Fruit fly (Drosophila melanogaster) whole organism, embryonic: ENCODE results near the gene CG43845.

Experiments used
- Awh ChIP-seq: fragments of 200-800 bp; sonication (Bioruptor generic); IDR thresholded peaks from 2 replicates; pipeline ENCODE4, ENCODE4 v1.3.6; 2022; ENCODE audit warnings: missing biosample characterization, missing genetic modification characterization
- CG11696 ChIP-seq: fragments of 200-800 bp; sonication (Bioruptor generic); IDR thresholded peaks from 2 replicates; pipeline ENCODE4 v1.3.6; 2022; ENCODE audit warnings: missing biosample characterization, missing genetic modification characterization
- CG12104 ChIP-seq: fragments of 200-800 bp; sonication (Bioruptor generic); optimal IDR thresholded peaks from 3 replicates; lab custom pipeline; 2016; ENCODE audit warnings: missing biosample characterization, missing genetic modification characterization
- CG12744 ChIP-seq: fragments of 200-800 bp; sonication (Bioruptor generic); optimal IDR thresholded peaks from 2 replicates; lab custom pipeline; 2016; ENCODE audit warnings: missing biosample characterization, missing genetic modification characterization
- CG17359 ChIP-seq: fragments of 200-800 bp; sonication (Bioruptor generic); optimal IDR thresholded peaks from 3 replicates; lab custom pipeline; 2018; ENCODE audit warnings: missing biosample characterization, mild to moderate bottlenecking, missing genetic modification characterization, moderate library complexity
- CG1832 ChIP-seq: fragments of 200-800 bp; sonication (Bioruptor generic); optimal IDR thresholded peaks from 2 replicates; lab custom pipeline; 2017; ENCODE audit warnings: missing biosample characterization, mild to moderate bottlenecking, missing genetic modification characterization, inconsistent platforms
- CG2875 ChIP-seq: fragments of 200-800 bp; sonication (Bioruptor generic); optimal IDR thresholded peaks from 2 replicates; lab custom pipeline; 2017; ENCODE audit warnings: missing biosample characterization, mild to moderate bottlenecking, missing genetic modification characterization, missing genetic modification reagents
- CG30403 ChIP-seq: fragments of 200-800 bp; sonication (Bioruptor generic); optimal IDR thresholded peaks from 3 replicates; lab custom pipeline; 2016; ENCODE audit warnings: missing biosample characterization, missing genetic modification characterization
- CG30431 ChIP-seq: fragments of 200-800 bp; sonication (Bioruptor generic); optimal IDR thresholded peaks from 2 replicates; lab custom pipeline; 2017; ENCODE audit warnings: missing biosample characterization, missing genetic modification characterization
- CG34376 ChIP-seq: fragments of 200-800 bp; sonication (Bioruptor generic); optimal IDR thresholded peaks from 2 replicates; lab custom pipeline; 2018; ENCODE audit warnings: missing biosample characterization, mild to moderate bottlenecking, missing genetic modification characterization
- CG42726 ChIP-seq: fragments of 200-800 bp; sonication (Bioruptor generic); IDR thresholded peaks from 2 replicates; pipeline ENCODE4 v1.3.6; 2022; ENCODE audit warnings: missing biosample characterization, missing genetic modification characterization; ENCODE audit not compliant: partially characterized antibody
- CG6765 ChIP-seq: fragments of 200-800 bp; sonication (Bioruptor generic); optimal IDR thresholded peaks from 3 replicates; lab custom pipeline; 2017; ENCODE audit warnings: missing biosample characterization, mild to moderate bottlenecking, missing genetic modification characterization
- CG8359 ChIP-seq: fragments of 200-800 bp; sonication (Bioruptor generic); optimal IDR thresholded peaks from 2 replicates; lab custom pipeline; 2017; ENCODE audit warnings: missing biosample characterization, mild to moderate bottlenecking, missing genetic modification characterization, borderline replicate concordance
- CG8924 ChIP-seq: fragments of 200-800 bp; optimal IDR thresholded peaks from 3 replicates; lab custom pipeline; 2019; ENCODE audit warnings: missing biosample characterization, mild to moderate bottlenecking, missing genetic modification characterization, moderate library complexity
- CG8944 ChIP-seq: fragments of 200-800 bp; sonication (Bioruptor generic); optimal IDR thresholded peaks from 3 replicates; lab custom pipeline; 2016; ENCODE audit warnings: missing biosample characterization, missing genetic modification characterization
- CG9727 ChIP-seq: fragments of 200-800 bp; sonication (Bioruptor generic); optimal IDR thresholded peaks from 3 replicates; lab custom pipeline; 2017; ENCODE audit warnings: missing biosample characterization, mild to moderate bottlenecking, missing genetic modification characterization
- CTCF ChIP-seq: fragments of 200-800 bp; sonication (Bioruptor generic); optimal IDR thresholded peaks from 2 replicates; lab custom pipeline; 2017; ENCODE audit warnings: missing biosample characterization, mild to moderate bottlenecking, missing genetic modification characterization, moderate library complexity
- Eip74EF ChIP-seq, 2 experiments: fragments of 200-800 bp in 1 of 2; fragments of >200 bp in 1 of 2; sonication (Bioruptor generic) in 1 of 2; optimal IDR thresholded peaks; 2 replicates each; lab custom pipeline; 2017 to 2019; ENCODE audit warnings: missing biosample characterization in 2 of 2, missing genetic modification characterization in 2 of 2, mild to moderate bottlenecking in 1 of 2, moderate library complexity in 1 of 2
- Ets65A ChIP-seq: fragments of 200-800 bp; sonication (Bioruptor generic); peaks from one replicate; lab custom pipeline; 2016; ENCODE audit warnings: missing biosample characterization, missing genetic modification characterization
- HHEX ChIP-seq: fragments of 200-800 bp; sonication (Bioruptor generic); optimal IDR thresholded peaks from 3 replicates; lab custom pipeline; 2017; ENCODE audit warnings: missing biosample characterization, mild to moderate bottlenecking, missing genetic modification characterization, missing genetic modification reagents
- Hsf ChIP-seq: fragments of 200-800 bp; sonication (Bioruptor generic); optimal IDR thresholded peaks from 3 replicates; lab custom pipeline; 2016; ENCODE audit warnings: missing biosample characterization, missing genetic modification characterization
- Lhr ChIP-seq: fragments of 200-800 bp; sonication (Bioruptor generic); optimal IDR thresholded peaks from 3 replicates; lab custom pipeline; 2017; ENCODE audit warnings: mild to moderate bottlenecking, missing biosample characterization, missing genetic modification reagents, missing genetic modification characterization
- Max ChIP-seq: fragments of 200-800 bp; sonication (Bioruptor generic); optimal IDR thresholded peaks from 2 replicates; lab custom pipeline; 2016; ENCODE audit warnings: missing biosample characterization, mild to moderate bottlenecking, missing genetic modification characterization
- NC2β ChIP-seq: fragments of 200-800 bp; sonication (Bioruptor generic); optimal IDR thresholded peaks from 2 replicates; lab custom pipeline; 2016; ENCODE audit warnings: missing biosample characterization, missing genetic modification characterization
- Stat92E ChIP-seq, 3 experiments: fragments of >200 bp in 2 of 3; fragments of 200-800 bp in 1 of 3; sonication (Bioruptor generic) in 1 of 3; optimal IDR thresholded peaks; 2 replicates each; lab custom pipeline; 2017 to 2019; ENCODE audit warnings: missing biosample characterization in 3 of 3, missing genetic modification characterization in 3 of 3, mild to moderate bottlenecking in 1 of 3, moderate library complexity in 1 of 3
- Tbp ChIP-seq: fragments of >200 bp; optimal IDR thresholded peaks from 2 replicates; lab custom pipeline; 2018; ENCODE audit warnings: missing biosample characterization, missing genetic modification characterization
- al ChIP-seq: fragments of 200-800 bp; sonication (Bioruptor generic); IDR thresholded peaks from 2 replicates; pipeline ENCODE4 v1.3.6; 2022; ENCODE audit warnings: missing biosample characterization, missing genetic modification characterization
- amos ChIP-seq: fragments of 200-800 bp; sonication (Bioruptor generic); IDR thresholded peaks from 2 replicates; pipeline ENCODE4 v1.3.6; 2022; ENCODE audit warnings: missing biosample characterization, missing genetic modification characterization; ENCODE audit not compliant: partially characterized antibody
- ash1 ChIP-seq: fragments of 200-800 bp; sonication (Bioruptor generic); optimal IDR thresholded peaks from 2 replicates; lab custom pipeline; 2018; ENCODE audit warnings: missing biosample characterization, mild to moderate bottlenecking, missing genetic modification characterization
- az2 ChIP-seq: fragments of 200-800 bp; sonication (Bioruptor generic); optimal IDR thresholded peaks from 3 replicates; lab custom pipeline; 2016; ENCODE audit warnings: missing biosample characterization, missing genetic modification characterization
- bsh ChIP-seq, 2 experiments: fragments of 200-800 bp; sonication (Bioruptor generic); optimal IDR thresholded peaks; 2 replicates each; lab custom pipeline; 2017 to 2018; ENCODE audit warnings: mild to moderate bottlenecking in 2 of 2, missing biosample characterization in 2 of 2, missing genetic modification characterization in 2 of 2, moderate library complexity in 1 of 2
- chm ChIP-seq: fragments of 200-800 bp; sonication (Bioruptor generic); IDR thresholded peaks from 2 replicates; pipeline ENCODE4 v1.3.6; 2022; ENCODE audit warnings: missing biosample characterization, missing genetic modification characterization
- dmrt99B ChIP-seq: fragments of 200-800 bp; sonication (Bioruptor generic); optimal IDR thresholded peaks from 2 replicates; lab custom pipeline; 2018; ENCODE audit warnings: missing biosample characterization, mild to moderate bottlenecking, missing genetic modification characterization, moderate library complexity
- ewg ChIP-seq: fragments of 200-800 bp; sonication (Bioruptor generic); optimal IDR thresholded peaks from 3 replicates; lab custom pipeline; 2017; ENCODE audit warnings: mild to moderate bottlenecking, missing biosample characterization, missing genetic modification reagents, missing genetic modification characterization
- eyg ChIP-seq: fragments of 200-800 bp; sonication (Bioruptor generic); optimal IDR thresholded peaks from 3 replicates; lab custom pipeline; 2016; ENCODE audit warnings: missing biosample characterization, missing genetic modification characterization
- h ChIP-seq: fragments of >200 bp; optimal IDR thresholded peaks from 2 replicates; lab custom pipeline; 2017
- hkb ChIP-seq, 2 experiments: fragments of 200-800 bp in 1 of 2; fragments of >200 bp in 1 of 2; sonication (Bioruptor generic) in 1 of 2; IDR thresholded peaks in 1 of 2; optimal IDR thresholded peaks in 1 of 2; 2 replicates each; pipeline versions ENCODE4 v1.3.6 to Lab custom; 2017 to 2022; ENCODE audit warnings: missing biosample characterization in 1 of 2, missing genetic modification characterization in 1 of 2
- insv ChIP-seq, 2 experiments: fragments of 200-800 bp; sonication (Bioruptor generic); optimal IDR thresholded peaks; 3 replicates each; lab custom pipeline; 2016 to 2018; ENCODE audit warnings: missing biosample characterization in 2 of 2, missing genetic modification characterization in 2 of 2
- onecut ChIP-seq: fragments of 200-800 bp; sonication (Bioruptor generic); IDR thresholded peaks from 2 replicates; pipeline ENCODE4 v1.3.6; 2022; ENCODE audit warnings: missing biosample characterization, missing genetic modification characterization
- run ChIP-seq: fragments of 200-800 bp; sonication (Bioruptor generic); optimal IDR thresholded peaks from 3 replicates; lab custom pipeline; 2018; ENCODE audit warnings: missing biosample characterization, mild to moderate bottlenecking, missing genetic modification characterization
- slou ChIP-seq: fragments of 200-800 bp; sonication (Bioruptor generic); optimal IDR thresholded peaks from 3 replicates; lab custom pipeline; 2016; ENCODE audit warnings: missing biosample characterization, missing genetic modification characterization
- sna ChIP-seq: fragments of 200-800 bp; sonication (Bioruptor generic); IDR thresholded peaks from 2 replicates; pipeline ENCODE4 v1.3.6; 2022; ENCODE audit warnings: missing biosample characterization, missing genetic modification characterization; ENCODE audit not compliant: partially characterized antibody
- so ChIP-seq: fragments of 200-800 bp; sonication (Bioruptor generic); IDR thresholded peaks from 3 replicates; pipeline ENCODE4 v1.3.6; 2022; ENCODE audit warnings: missing biosample characterization, missing genetic modification characterization
- ssp ChIP-seq: fragments of 200-800 bp; sonication (Bioruptor generic); IDR thresholded peaks from 2 replicates; pipeline ENCODE4 v1.3.6; 2022; ENCODE audit warnings: missing biosample characterization, missing genetic modification characterization
- sug ChIP-seq: fragments of 200-800 bp; optimal IDR thresholded peaks from 2 replicates; lab custom pipeline; 2019; ENCODE audit warnings: missing biosample characterization, mild to moderate bottlenecking, missing genetic modification characterization, moderate library complexity
- tap ChIP-seq: fragments of 200-800 bp; optimal IDR thresholded peaks from 3 replicates; lab custom pipeline; 2019; ENCODE audit warnings: missing biosample characterization, mild to moderate bottlenecking, missing genetic modification characterization, moderate library complexity
- ttk ChIP-seq: fragments of 200-800 bp; sonication (Bioruptor generic); IDR thresholded peaks from 2 replicates; pipeline ENCODE4 v2.1.2; 2022; ENCODE audit warnings: missing biosample characterization, missing genetic modification characterization
- tup ChIP-seq: fragments of 200-800 bp; sonication (Bioruptor generic); optimal IDR thresholded peaks from 2 replicates; lab custom pipeline; 2016; ENCODE audit warnings: missing biosample characterization, mild to moderate bottlenecking, missing genetic modification characterization, moderate library complexity

Gene CG43845

dm6 chr3R:5483488-5484109, 39.3 kb downstream of the CG43845 start, which contains the start of gene ksr (continued):
- TF ChIP-seq insv (GFP tag; optimal IDR thresholded peaks at IDR 0.05; lab: Kevin White, UChicago), result no peak
- TF ChIP-seq al (GFP tag; lab: Robert Waterston, UW), result no peak
- no peak for TF ChIP-seq ttk
- no peak for TF ChIP-seq so (GFP tag; lab: Robert Waterston, UW)
- TF ChIP-seq az2 (GFP tag; lab: Kevin White, UChicago), result no peak
- TF ChIP-seq CG34376 (GFP tag; lab: Kevin White, UChicago), result no peak
- TF ChIP-seq sug (tag; lab: Kevin White, UChicago), result no peak
- peak; percentile 50 for TF ChIP-seq CG8924 (tag; lab: Kevin White, UChicago)
- no peak for TF ChIP-seq HHEX (GFP tag; lab: Kevin White, UChicago)
- TF ChIP-seq bsh (GFP tag; optimal IDR thresholded peaks at IDR 0.05; lab: Kevin White, UChicago), result peak in 1 of 2 experiments; percentile 9
- TF ChIP-seq CG30403 (GFP tag; lab: Kevin White, UChicago), result peak; percentile 31
- TF ChIP-seq CG1832 (GFP tag; lab: Kevin White, UChicago), result no peak
- TF ChIP-seq tup (GFP tag; lab: Kevin White, UChicago), result no peak
- peak in 1 of 3 experiments; percentile 9 for TF ChIP-seq Stat92E (GFP tag; optimal IDR thresholded peaks at IDR 0.05; lab: Kevin White, UChicago)
- no peak for TF ChIP-seq CTCF
- TF ChIP-seq ewg (GFP tag; lab: Kevin White, UChicago), result no peak
- TF ChIP-seq CG6765 (GFP tag; lab: Kevin White, UChicago), result no peak
- no peak for TF ChIP-seq CG17359 (tag; lab: Kevin White, UChicago)
- TF ChIP-seq Awh (GFP tag; lab: Robert Waterston, UW), result no peak
- no peak for TF ChIP-seq amos (GFP tag; lab: Robert Waterston, UW)
- no peak for TF ChIP-seq run (tag; lab: Kevin White, UChicago)
- TF ChIP-seq CG12744, result no peak
- TF ChIP-seq CG8359 (GFP tag; lab: Kevin White, UChicago), result no peak
- TF ChIP-seq Max (GFP tag; lab: Kevin White, UChicago), result no peak
- peak; percentile 32; the same call in 1 of the 2 replicates for TF ChIP-seq chm (GFP tag; lab: Robert Waterston, UW)
- no peak for TF ChIP-seq h (lab: Kevin White, UChicago)
- TF ChIP-seq CG12104 (GFP tag; lab: Kevin White, UChicago), result no peak
- TF ChIP-seq onecut (GFP tag; lab: Robert Waterston, UW), result peak; percentile 80
- TF ChIP-seq slou (GFP tag; lab: Kevin White, UChicago), result no peak

dm6 chr3R:5482790-5483189, 40.1 kb downstream of the CG43845 start:
- TF ChIP-seq Ets65A (GFP tag; lab: Kevin White, UChicago), result peak; percentile 82
- TF ChIP-seq eyg, result no peak
- TF ChIP-seq, all 482 proteins: peak for 1

dm6 chr3R:5474551-5474950, 48.4 kb downstream of the CG43845 start, which contains the start of the genes CG45100, HDAC3 and Hcs:
CG45100 (minus strand) TSS chr3R:5474600.
HDAC3 (minus strand) TSS chr3R:5474600.
Hcs (plus strand) TSS chr3R:5474899.
- TF ChIP-seq CG9727 (GFP tag; lab: Kevin White, UChicago) (peak; percentile 39), ssp (GFP tag; lab: Robert Waterston, UW) (no peak), CG8944 (GFP tag; lab: Kevin White, UChicago) (peak; percentile 32), ash1 (no peak), hkb (optimal IDR thresholded peaks at IDR 0.05; lab: Kevin White, UChicago) (peak; percentile 87), hkb (GFP tag; IDR thresholded peaks at IDR 0.05; lab: Robert Waterston, UW) (no peak), sna (GFP tag; lab: Robert Waterston, UW) (peak; percentile 84), Tbp (peak; percentile 52), CG42726 (GFP tag; lab: Robert Waterston, UW) (peak; percentile 50), CG11696 (GFP tag; lab: Robert Waterston, UW) (no peak), NC2β (GFP tag; lab: Kevin White, UChicago) (peak; percentile 28), Hsf (GFP tag; lab: Kevin White, UChicago) (peak; percentile 55), Lhr (peak; percentile 49), dmrt99B (tag; lab: Kevin White, UChicago) (no peak), CG2875 (no peak), CG30431 (no peak), Eip74EF (GFP tag; optimal IDR thresholded peaks at IDR 0.05; lab: Kevin White, UChicago) (no peak), tap (tag; lab: Kevin White, UChicago) (no peak)
